Fruit fly (Drosophila melanogaster) whole organism, embryonic: ENCODE results near the gene be.

Experiments used
- Ada2b ChIP-seq: fragments of 200-800 bp; sonication (Bioruptor generic); IDR thresholded peaks from 2 replicates; pipeline ENCODE4 v1.3.6; 2022; ENCODE audit warnings: missing biosample characterization, missing genetic modification characterization
- CG10209 ChIP-seq: fragments of 200-800 bp; sonication (Bioruptor generic); optimal IDR thresholded peaks from 3 replicates; lab custom pipeline; 2017; ENCODE audit warnings: missing biosample characterization, mild to moderate bottlenecking, missing genetic modification characterization, missing genetic modification reagents
- CG10431 ChIP-seq: fragments of 200-800 bp; sonication (Bioruptor generic); optimal IDR thresholded peaks from 3 replicates; lab custom pipeline; 2018; ENCODE audit warnings: missing biosample characterization, mild to moderate bottlenecking, missing genetic modification characterization
- CG13296 ChIP-seq: fragments of 200-800 bp; sonication (Bioruptor generic); optimal IDR thresholded peaks from 3 replicates; lab custom pipeline; 2018; ENCODE audit warnings: missing biosample characterization, mild to moderate bottlenecking, missing genetic modification characterization
- CG14667 ChIP-seq: fragments of 200-800 bp; sonication (Bioruptor generic); IDR thresholded peaks from 2 replicates; pipeline ENCODE4 v1.3.6; 2022; ENCODE audit warnings: missing biosample characterization, missing genetic modification characterization
- CG15073 ChIP-seq: fragments of 200-800 bp; sonication (Bioruptor generic); optimal IDR thresholded peaks from 2 replicates; lab custom pipeline; 2016; ENCODE audit warnings: missing biosample characterization, missing genetic modification characterization
- CG15601 ChIP-seq: fragments of 200-800 bp; sonication (Bioruptor generic); optimal IDR thresholded peaks from 3 replicates; lab custom pipeline; 2019; ENCODE audit warnings: missing biosample characterization, mild to moderate bottlenecking, missing genetic modification characterization, moderate library complexity
- CG1647 ChIP-seq: fragments of 200-800 bp; sonication (Bioruptor generic); optimal IDR thresholded peaks from 3 replicates; lab custom pipeline; 2016; ENCODE audit warnings: missing biosample characterization, missing genetic modification characterization
- CG17912 ChIP-seq: fragments of 200-800 bp; sonication (Bioruptor generic); optimal IDR thresholded peaks from 2 replicates; lab custom pipeline; 2018; ENCODE audit warnings: missing biosample characterization, mild to moderate bottlenecking, missing genetic modification characterization
- CG2116 ChIP-seq: fragments of 200-800 bp; sonication (Bioruptor generic); optimal IDR thresholded peaks from 3 replicates; lab custom pipeline; 2018; ENCODE audit warnings: missing biosample characterization, mild to moderate bottlenecking, missing genetic modification characterization
- CG31224 ChIP-seq: fragments of 200-800 bp; sonication (Bioruptor generic); IDR thresholded peaks from 2 replicates; pipeline ENCODE4 v1.3.6; 2022; ENCODE audit warnings: missing biosample characterization, missing genetic modification characterization
- CG42726 ChIP-seq: fragments of 200-800 bp; sonication (Bioruptor generic); IDR thresholded peaks from 2 replicates; pipeline ENCODE4 v1.3.6; 2022; ENCODE audit warnings: missing biosample characterization, missing genetic modification characterization; ENCODE audit not compliant: partially characterized antibody
- CG4424 ChIP-seq: fragments of 200-800 bp; sonication (Bioruptor generic); optimal IDR thresholded peaks from 3 replicates; lab custom pipeline; 2016; ENCODE audit warnings: missing biosample characterization, missing genetic modification characterization
- CG6175 ChIP-seq: fragments of 200-800 bp; sonication (Bioruptor generic); IDR thresholded peaks from 3 replicates; pipeline ENCODE4 v1.3.6; 2022; ENCODE audit warnings: missing biosample characterization, missing genetic modification characterization
- CG7556 ChIP-seq: fragments of 200-800 bp; sonication (Bioruptor generic); optimal IDR thresholded peaks from 2 replicates; lab custom pipeline; 2017; ENCODE audit warnings: missing biosample characterization, mild to moderate bottlenecking, missing genetic modification characterization
- CG7963 ChIP-seq: fragments of 200-800 bp; sonication (Bioruptor generic); IDR thresholded peaks from 3 replicates; pipeline ENCODE4 v1.3.6; 2022; ENCODE audit warnings: missing biosample characterization, missing genetic modification characterization; ENCODE audit not compliant: partially characterized antibody
- CG8290 ChIP-seq, 3 experiments: fragments of 200-800 bp; sonication (Bioruptor generic); optimal IDR thresholded peaks; 2 replicates each; lab custom pipeline; 2016 to 2019; ENCODE audit warnings: missing biosample characterization in 3 of 3, missing genetic modification characterization in 3 of 3, mild to moderate bottlenecking in 2 of 3, moderate library complexity in 1 of 3
- Camta ChIP-seq: fragments of 200-800 bp; sonication (Bioruptor generic); optimal IDR thresholded peaks from 2 replicates; lab custom pipeline; 2016; ENCODE audit warnings: missing biosample characterization, missing genetic modification characterization
- CkIIα-i1 ChIP-seq: fragments of 200-800 bp; sonication (Bioruptor generic); IDR thresholded peaks from 2 replicates; pipeline ENCODE4 v1.3.6; 2022; ENCODE audit warnings: missing biosample characterization, missing genetic modification characterization
- Dek ChIP-seq: fragments of 200-800 bp; sonication (Bioruptor generic); optimal IDR thresholded peaks from 3 replicates; lab custom pipeline; 2019; ENCODE audit warnings: missing biosample characterization, mild to moderate bottlenecking, missing genetic modification characterization, moderate library complexity
- Dip2 ChIP-seq: fragments of 200-800 bp; sonication (Bioruptor generic); IDR thresholded peaks from 2 replicates; pipeline ENCODE4 v1.3.6; 2022; ENCODE audit warnings: missing biosample characterization, missing genetic modification characterization
- Dref ChIP-seq: fragments of 200-800 bp; sonication (Bioruptor generic); IDR thresholded peaks from 2 replicates; pipeline ENCODE4 v1.3.6; 2022; ENCODE audit warnings: missing biosample characterization, missing genetic modification characterization
- HmgZ ChIP-seq: fragments of 200-800 bp; sonication (Bioruptor generic); optimal IDR thresholded peaks from 2 replicates; lab custom pipeline; 2018; ENCODE audit warnings: missing biosample characterization, mild to moderate bottlenecking, missing genetic modification characterization
- NC2β ChIP-seq: fragments of 200-800 bp; sonication (Bioruptor generic); optimal IDR thresholded peaks from 2 replicates; lab custom pipeline; 2016; ENCODE audit warnings: missing biosample characterization, missing genetic modification characterization
- NK7.1 ChIP-seq: fragments of 200-800 bp; sonication (Bioruptor generic); optimal IDR thresholded peaks from 3 replicates; lab custom pipeline; 2016; ENCODE audit warnings: missing biosample characterization, missing genetic modification characterization
- Opbp ChIP-seq: fragments of 200-800 bp; sonication (Bioruptor generic); IDR thresholded peaks from 3 replicates; pipeline ENCODE4 v1.3.6; 2022; ENCODE audit warnings: missing biosample characterization, missing genetic modification characterization; ENCODE audit not compliant: partially characterized antibody
- Ptx1 ChIP-seq: fragments of 200-800 bp; sonication (Bioruptor generic); IDR thresholded peaks from 2 replicates; pipeline ENCODE4 v1.3.6; 2022; ENCODE audit warnings: missing biosample characterization, missing genetic modification characterization
- Sin3A ChIP-seq: fragments of >200 bp; optimal IDR thresholded peaks from 2 replicates; lab custom pipeline; 2018
- Sox100B ChIP-seq: fragments of 200-800 bp; sonication (Bioruptor generic); optimal IDR thresholded peaks from 3 replicates; lab custom pipeline; 2018; ENCODE audit warnings: missing biosample characterization, mild to moderate bottlenecking, missing genetic modification characterization
- Tbp ChIP-seq: fragments of >200 bp; optimal IDR thresholded peaks from 2 replicates; lab custom pipeline; 2018; ENCODE audit warnings: missing biosample characterization, missing genetic modification characterization
- ase ChIP-seq: fragments of 200-800 bp; sonication (Bioruptor generic); IDR thresholded peaks from 3 replicates; pipeline ENCODE4 v1.3.6; 2022; ENCODE audit warnings: missing biosample characterization, missing genetic modification characterization
- bab2 ChIP-seq: fragments of 200-800 bp; sonication (Bioruptor generic); optimal IDR thresholded peaks from 2 replicates; lab custom pipeline; 2016; ENCODE audit warnings: missing biosample characterization, missing genetic modification characterization
- cato ChIP-seq: fragments of 200-800 bp; sonication (Bioruptor generic); optimal IDR thresholded peaks from 2 replicates; lab custom pipeline; 2016; ENCODE audit warnings: missing biosample characterization, missing genetic modification characterization, borderline replicate concordance
- emc ChIP-seq: fragments of 200-800 bp; sonication (Bioruptor generic); optimal IDR thresholded peaks from 2 replicates; lab custom pipeline; 2016; ENCODE audit warnings: missing biosample characterization, missing genetic modification characterization
- fd3F ChIP-seq: fragments of 200-800 bp; sonication (Bioruptor generic); optimal IDR thresholded peaks from 2 replicates; lab custom pipeline; 2018; ENCODE audit warnings: missing biosample characterization, mild to moderate bottlenecking, missing genetic modification characterization, moderate library complexity
- fd64A ChIP-seq: fragments of 200-800 bp; sonication (Bioruptor generic); optimal IDR thresholded peaks from 3 replicates; lab custom pipeline; 2018; ENCODE audit warnings: missing biosample characterization, mild to moderate bottlenecking, missing genetic modification characterization
- fd96Cb ChIP-seq: fragments of 200-800 bp; sonication (Bioruptor generic); optimal IDR thresholded peaks from 2 replicates; lab custom pipeline; 2018; ENCODE audit warnings: missing biosample characterization, mild to moderate bottlenecking, missing genetic modification characterization, moderate library complexity
- hth ChIP-seq: fragments of >200 bp; optimal IDR thresholded peaks from 2 replicates; lab custom pipeline; 2017; ENCODE audit warnings: inconsistent platforms
- inv ChIP-seq: fragments of 200-800 bp; sonication (Bioruptor generic); IDR thresholded peaks from 2 replicates; pipeline ENCODE4 v1.3.6; 2022; ENCODE audit warnings: missing biosample characterization, missing genetic modification characterization; ENCODE audit not compliant: partially characterized antibody
- knrl ChIP-seq: fragments of 200-800 bp; sonication (Bioruptor generic); IDR thresholded peaks from 3 replicates; pipeline ENCODE4 v1.3.6; 2022; ENCODE audit warnings: missing biosample characterization, missing genetic modification characterization; ENCODE audit not compliant: partially characterized antibody
- lab ChIP-seq: fragments of 200-800 bp; sonication (Bioruptor generic); optimal IDR thresholded peaks from 3 replicates; lab custom pipeline; 2017; ENCODE audit warnings: missing biosample characterization, missing genetic modification characterization, mild to moderate bottlenecking, moderate library complexity, missing genetic modification reagents
- odd ChIP-seq: fragments of 200-800 bp; sonication (Bioruptor generic); optimal IDR thresholded peaks from 2 replicates; lab custom pipeline; 2017; ENCODE audit warnings: missing biosample characterization, mild to moderate bottlenecking, missing genetic modification characterization
- rib ChIP-seq: fragments of 200-800 bp; sonication (Bioruptor generic); IDR thresholded peaks from 2 replicates; pipeline ENCODE4 v1.3.6; 2022; ENCODE audit warnings: missing biosample characterization, missing genetic modification characterization
- sna ChIP-seq: fragments of 200-800 bp; sonication (Bioruptor generic); IDR thresholded peaks from 2 replicates; pipeline ENCODE4 v1.3.6; 2022; ENCODE audit warnings: missing biosample characterization, missing genetic modification characterization; ENCODE audit not compliant: partially characterized antibody
- tin ChIP-seq: fragments of 200-800 bp; sonication (Bioruptor generic); optimal IDR thresholded peaks from 3 replicates; lab custom pipeline; 2016; ENCODE audit warnings: missing biosample characterization, missing genetic modification characterization
- tio ChIP-seq: fragments of 200-800 bp; sonication (Bioruptor generic); optimal IDR thresholded peaks from 2 replicates; lab custom pipeline; 2017; ENCODE audit warnings: missing biosample characterization, missing genetic modification characterization, inconsistent platforms
- twi ChIP-seq: fragments of 200-800 bp; optimal IDR thresholded peaks from 2 replicates; lab custom pipeline; 2019; ENCODE audit warnings: missing biosample characterization, mild to moderate bottlenecking, missing genetic modification characterization, moderate library complexity
- yki ChIP-seq: fragments of >200 bp; optimal IDR thresholded peaks from 3 replicates; lab custom pipeline; 2018
- zen2 ChIP-seq: fragments of 200-800 bp; sonication (Bioruptor generic); IDR thresholded peaks from 3 replicates; pipeline ENCODE4 v1.3.6; 2022; ENCODE audit warnings: missing biosample characterization, missing genetic modification characterization; ENCODE audit not compliant: partially characterized antibody
- zfh1 ChIP-seq: fragments of 200-800 bp; sonication (Bioruptor generic); IDR thresholded peaks from 3 replicates; pipeline ENCODE4 v1.3.6; 2022; ENCODE audit warnings: missing biosample characterization, missing genetic modification characterization

be gene

DNA sequence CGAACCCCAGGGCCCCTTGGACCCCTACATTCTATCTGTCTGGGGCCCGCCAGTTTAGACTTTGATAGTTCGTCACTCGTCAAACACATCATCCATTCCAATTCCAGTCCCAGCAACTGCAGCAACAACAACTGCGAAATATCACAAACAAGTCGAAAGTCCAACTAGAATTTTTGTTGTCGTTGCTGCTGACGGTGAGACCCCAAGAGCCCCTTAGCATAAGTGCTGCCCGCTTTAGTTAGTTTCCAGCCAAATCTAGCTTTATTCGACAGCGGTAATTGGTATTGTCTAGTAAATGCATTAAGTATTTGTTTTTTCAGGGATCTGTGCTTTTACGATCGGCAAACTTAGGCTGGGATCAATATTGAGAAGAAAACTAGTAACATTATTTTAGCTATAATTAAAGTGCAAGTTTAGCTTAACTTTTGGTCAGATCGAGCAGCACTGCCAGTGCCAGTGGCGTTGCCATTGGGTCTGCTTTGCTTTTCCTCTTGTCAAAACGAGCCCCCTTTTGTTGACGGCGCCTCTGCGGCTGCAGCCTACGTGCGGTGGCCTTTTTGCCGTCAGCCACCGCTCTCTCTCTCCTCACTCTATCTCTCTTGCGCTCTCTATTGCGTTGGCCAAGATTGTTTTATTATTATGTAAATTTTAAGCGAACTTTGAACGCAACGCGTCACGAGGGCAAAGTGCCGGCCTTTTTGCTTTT, 50.6 kb downstream of the be start (continued):
- TF ChIP-seq Dref (peak; percentile 45), yki (lab: Kevin White, UChicago) (no peak), Ptx1 (peak; percentile 93), CG7963 (GFP tag; lab: Robert Waterston, UW) (no peak), Dip2 (GFP tag; lab: Robert Waterston, UW) (peak; percentile 39), cato (GFP tag; lab: Kevin White, UChicago) (peak; percentile 76), hth (no peak), NC2β (peak; percentile 92), CG1647 (GFP tag; lab: Kevin White, UChicago) (peak; percentile 88), inv (no peak), CG6175 (GFP tag; lab: Robert Waterston, UW) (peak; percentile 71), HmgZ (tag; lab: Kevin White, UChicago) (peak; percentile 88), tin (peak; percentile 93), knrl (no peak), NK7.1 (GFP tag; lab: Kevin White, UChicago) (peak; percentile 84), fd3F (GFP tag; lab: Kevin White, UChicago) (peak; percentile 80), lab (GFP tag; lab: Kevin White, UChicago) (peak; percentile 94), CG10209 (GFP tag; lab: Kevin White, UChicago) (peak; percentile 90), fd96Cb (tag; lab: Kevin White, UChicago) (peak; percentile 80), CG10431 (GFP tag; lab: Kevin White, UChicago) (peak; percentile 32), ase (peak; percentile 83), CG7556 (GFP tag; lab: Kevin White, UChicago) (peak; percentile 93), Opbp (GFP tag; lab: Robert Waterston, UW) (no peak), Dek (peak; percentile 80), Ada2b (peak; percentile 88), Sin3A (lab: Kevin White, UChicago) (no peak), fd64A (GFP tag; lab: Kevin White, UChicago) (peak; percentile 48), Tbp (GFP tag; lab: Kevin White, UChicago) (no peak), tio (GFP tag; lab: Kevin White, UChicago) (peak; percentile 77), bab2 (GFP tag; lab: Kevin White, UChicago) (peak; percentile 91), zfh1 (GFP tag; lab: Robert Waterston, UW) (peak; percentile 90), twi (tag; lab: Kevin White, UChicago) (peak; percentile 68), sna (no peak), Camta (peak; percentile 91), emc (GFP tag; lab: Kevin White, UChicago) (peak; percentile 83), Sox100B (GFP tag; lab: Kevin White, UChicago) (peak; percentile 84), CG15601 (tag; lab: Kevin White, UChicago) (peak; percentile 54), CG17912 (GFP tag; lab: Kevin White, UChicago) (peak; percentile 55), CG13296 (peak; percentile 89), odd (GFP tag; lab: Kevin White, UChicago) (peak; percentile 72), CG42726 (GFP tag; lab: Robert Waterston, UW) (no peak), CG8290 (GFP tag; optimal IDR thresholded peaks at IDR 0.05; lab: Kevin White, UChicago) (peak; percentile 84), CG8290 (tag; optimal IDR thresholded peaks at IDR 0.05; lab: Kevin White, UChicago) (peak in 1 of 2 experiments; percentile 96), CG31224 (GFP tag; lab: Robert Waterston, UW) (peak; percentile 67), rib (GFP tag; lab: Robert Waterston, UW) (peak; percentile 88), CG14667 (peak; percentile 86), CG2116 (GFP tag; lab: Kevin White, UChicago) (peak; percentile 50), CG15073 (GFP tag; lab: Kevin White, UChicago) (peak; percentile 58), zen2 (GFP tag; lab: Robert Waterston, UW) (no peak), CkIIα-i1 (peak; percentile 71; the same call in 1 of the 2 replicates), CG4424 (GFP tag; lab: Kevin White, UChicago) (peak; percentile 90)
